Fruit fly (Drosophila melanogaster): ENCODE measurements around the gene IFT57.

Gene IFT57

dm6 chr2L:3534227-3534842 is 3.7 kb downstream of the IFT57 start (continued):
- TF ChIP-seq Hey (tag; optimal IDR thresholded peaks at IDR 0.05) (no peak), CG30403 (GFP tag; optimal IDR thresholded peaks at IDR 0.05) (peak; percentile 64), Optix (GFP tag; IDR thresholded peaks at IDR 0.05) (0 out of 3 replicates have a peak, but pooled peaks have one; percentile 7), CG10267 (tag; optimal IDR thresholded peaks at IDR 0.05) (peak; percentile 42), CG4730 (GFP tag; IDR thresholded peaks at IDR 0.05) (peak; percentile 28; the same call in 1 of the 2 replicates), Side (GFP tag; optimal IDR thresholded peaks at IDR 0.05) (peak; percentile 29), fu2 (GFP tag; optimal IDR thresholded peaks at IDR 0.05) (no peak), ewg (GFP tag; optimal IDR thresholded peaks at IDR 0.05) (peak; percentile 44), yki (optimal IDR thresholded peaks at IDR 0.05) (peak; percentile 22), nerfin-1 (tag; optimal IDR thresholded peaks at IDR 0.05) (peak; percentile 15), ato (GFP tag; IDR thresholded peaks at IDR 0.05; ENCODE audit: partially characterized antibody) (no peak), Gug (GFP tag; IDR thresholded peaks at IDR 0.05) (0 out of 4 replicates have a peak, but pooled peaks have one; percentile 22), corto (GFP tag; optimal IDR thresholded peaks at IDR 0.05) (peak; percentile 28), BtbVII (GFP tag; optimal IDR thresholded peaks at IDR 0.05) (no peak), CG9727 (GFP tag; optimal IDR thresholded peaks at IDR 0.05) (peak; percentile 11), pfk (GFP tag; optimal IDR thresholded peaks at IDR 0.05) (no peak), Myb (GFP tag; optimal IDR thresholded peaks at IDR 0.05) (no peak), Ssrp (tag; optimal IDR thresholded peaks at IDR 0.05) (peak; percentile 61), zen2 (GFP tag; IDR thresholded peaks at IDR 0.05; ENCODE audit: partially characterized antibody) (0 out of 3 replicates have a peak, but pooled peaks have one; percentile 13), HHEX (GFP tag; optimal IDR thresholded peaks at IDR 0.05) (no peak), emc (GFP tag; optimal IDR thresholded peaks at IDR 0.05) (no peak), chif (GFP tag; optimal IDR thresholded peaks at IDR 0.05) (peak in 1 of 2 experiments; percentile 47), CG7963 (GFP tag; IDR thresholded peaks at IDR 0.05; ENCODE audit: partially characterized antibody) (no peak), hb (GFP tag; IDR thresholded peaks at IDR 0.05; ENCODE audit: partially characterized antibody) (no peak), CG10147 (GFP tag; optimal IDR thresholded peaks at IDR 0.05) (no peak), toy (GFP tag; IDR thresholded peaks at IDR 0.05) (no peak), esg (GFP tag; conservative IDR thresholded peaks at IDR 0.05) (peak; percentile 54; the same call in 1 of the 2 replicates), bbx (GFP tag; IDR thresholded peaks at IDR 0.05; ENCODE audit: partially characterized antibody) (no peak), Eip74EF (GFP tag; optimal IDR thresholded peaks at IDR 0.05) (no peak), en (GFP tag; optimal IDR thresholded peaks at IDR 0.05) (peak; percentile 4), ash1 (GFP tag; optimal IDR thresholded peaks at IDR 0.05) (no peak), CG17802 (tag; optimal IDR thresholded peaks at IDR 0.05) (no peak), CG10654 (GFP tag; optimal IDR thresholded peaks at IDR 0.05) (peak; percentile 34), ase (GFP tag; IDR thresholded peaks at IDR 0.05) (0 out of 3 replicates have a peak, but pooled peaks have one; percentile 51), CG2129 (GFP tag; IDR thresholded peaks at IDR 0.05; ENCODE audit: partially characterized antibody) (no peak), cad (GFP tag; optimal IDR thresholded peaks at IDR 0.05) (no peak), B-H2 (GFP tag; optimal IDR thresholded peaks at IDR 0.05) (no peak), mam (GFP tag; optimal IDR thresholded peaks at IDR 0.05) (peak; percentile 46), croc (GFP tag; conservative IDR thresholded peaks at IDR 0.05) (peak; percentile 45; the same call in 1 of the 3 replicates), sc (optimal IDR thresholded peaks at IDR 0.05) (no peak), sc (GFP tag; optimal IDR thresholded peaks at IDR 0.05) (peak; percentile 5), psq (GFP tag; optimal IDR thresholded peaks at IDR 0.05) (no peak), nom (GFP tag; optimal IDR thresholded peaks at IDR 0.05) (peak; percentile 38), Hr39 (optimal IDR thresholded peaks at IDR 0.05) (no peak), CG1832 (GFP tag; optimal IDR thresholded peaks at IDR 0.05) (peak; percentile 56), CG11504 (tag; optimal IDR thresholded peaks at IDR 0.05) (peak; percentile 75), CG6254 (GFP tag; optimal IDR thresholded peaks at IDR 0.05) (peak; percentile 11), Doc2 (GFP tag; IDR thresholded peaks at IDR 0.05) (no peak), slou (GFP tag; optimal IDR thresholded peaks at IDR 0.05) (no peak), CG6175 (GFP tag; IDR thresholded peaks at IDR 0.05) (no peak)
